Worm (Caenorhabditis elegans) whole organism, young adult: Measurements from ENCODE around the gene F47G9.4.

Source experiments
- D2030.7 ChIP-seq: fragments of 200-800 bp; sonication (Bioruptor generic); IDR thresholded peaks from 2 replicates; pipeline ENCODE4 v1.3.6; 2022; ENCODE audit warnings: missing genetic modification reagents, missing genetic modification characterization, missing compliant biosample characterization
- F22D6.2 ChIP-seq: sonication (generic microtip); optimal IDR thresholded peaks from 2 replicates; lab custom pipeline; 2016; ENCODE audit warnings: mild to moderate bottlenecking, missing genetic modification characterization, missing compliant biosample characterization
- F55B11.4 ChIP-seq: sonication (generic microtip); optimal IDR thresholded peaks from 2 replicates; lab custom pipeline; 2016; ENCODE audit warnings: missing compliant biosample characterization, missing genetic modification characterization, borderline replicate concordance; ENCODE audit not compliant: insufficient read depth
- Y56A3A.18 ChIP-seq: fragments of 200-800 bp; sonication (Bioruptor generic); IDR thresholded peaks from 2 replicates; pipeline ENCODE4 v1.3.6; 2022; ENCODE audit warnings: missing genetic modification reagents, missing genetic modification characterization, missing compliant biosample characterization
- Y67H2A.10 ChIP-seq: fragments of 200-800 bp; sonication (Bioruptor generic); conservative IDR thresholded peaks from 2 replicates; pipeline ENCODE4 v1.3.6; 2022; ENCODE audit warnings: missing genetic modification reagents, missing genetic modification characterization, missing compliant biosample characterization
- Y79H2A.3 ChIP-seq: fragments of 200-800 bp; sonication (Bioruptor generic); conservative IDR thresholded peaks from 2 replicates; pipeline ENCODE4 v1.3.6; 2022; ENCODE audit warnings: missing genetic modification reagents, missing genetic modification characterization, missing compliant biosample characterization
- Y95B8A.8 ChIP-seq: fragments of 200-800 bp; sonication (Bioruptor generic); IDR thresholded peaks from 2 replicates; pipeline ENCODE4 v1.3.6; 2022; ENCODE audit warnings: missing genetic modification reagents, missing genetic modification characterization, missing compliant biosample characterization
- atf-7 ChIP-seq: sonication (generic microtip); optimal IDR thresholded peaks from 2 replicates; lab custom pipeline; 2017; ENCODE audit warnings: mild to moderate bottlenecking, missing genetic modification characterization, missing compliant biosample characterization
- attf-5 ChIP-seq: fragments of 200-800 bp; sonication (Bioruptor generic); optimal IDR thresholded peaks from 2 replicates; lab custom pipeline; 2018; ENCODE audit warnings: mild to moderate bottlenecking, missing genetic modification characterization, missing compliant biosample characterization
- cebp-1 ChIP-seq, 2 experiments: fragments of 200-800 bp in 1 of 2; sonication (Bioruptor generic) in 1 of 2; sonication (generic microtip) in 1 of 2; IDR thresholded peaks in 1 of 2; optimal IDR thresholded peaks in 1 of 2; 2 replicates each; pipeline versions ENCODE4 v1.3.6 to Lab custom; 2017 to 2022; ENCODE audit warnings: missing compliant biosample characterization in 2 of 2, missing genetic modification characterization in 2 of 2, mild to moderate bottlenecking in 1 of 2, missing genetic modification reagents in 1 of 2, moderate library complexity in 1 of 2
- ceh-100 ChIP-seq: fragments of 200-800 bp; sonication (Bioruptor generic); IDR thresholded peaks from 2 replicates; pipeline ENCODE4 v1.3.6; 2022; ENCODE audit warnings: missing genetic modification reagents, missing genetic modification characterization, missing compliant biosample characterization
- ceh-79 ChIP-seq: sonication (generic microtip); optimal IDR thresholded peaks from 2 replicates; lab custom pipeline; 2017; ENCODE audit warnings: mild to moderate bottlenecking, missing genetic modification characterization, missing compliant biosample characterization
- ceh-91 ChIP-seq: fragments of 200-800 bp; sonication (Bioruptor generic); IDR thresholded peaks from 2 replicates; pipeline ENCODE4 v1.3.6; 2022; ENCODE audit warnings: missing genetic modification reagents, missing genetic modification characterization, missing compliant biosample characterization
- dox-1 ChIP-seq: fragments of 200-800 bp; sonication (Bioruptor generic); IDR thresholded peaks from 2 replicates; pipeline ENCODE4 v1.3.6; 2022; ENCODE audit warnings: missing genetic modification reagents, missing genetic modification characterization, missing compliant biosample characterization
- egrh-3 ChIP-seq: fragments of 200-800 bp; sonication (Bioruptor generic); IDR thresholded peaks from 2 replicates; pipeline ENCODE4 v1.3.6; 2022; ENCODE audit warnings: missing genetic modification reagents, missing genetic modification characterization, missing compliant biosample characterization
- fkh-3 ChIP-seq: sonication (generic microtip); optimal IDR thresholded peaks from 2 replicates; lab custom pipeline; 2016; ENCODE audit warnings: mild to moderate bottlenecking, missing genetic modification characterization, missing compliant biosample characterization
- hmg-1.2 ChIP-seq: fragments of 200-800 bp; sonication (Bioruptor generic); IDR thresholded peaks from 2 replicates; pipeline ENCODE4 v1.3.6; 2022; ENCODE audit warnings: missing genetic modification reagents, missing genetic modification characterization, missing compliant biosample characterization
- hmg-20 ChIP-seq: fragments of 200-800 bp; sonication (Bioruptor generic); IDR thresholded peaks from 2 replicates; pipeline ENCODE4 v1.3.6; 2022; ENCODE audit warnings: missing genetic modification reagents, missing genetic modification characterization, missing compliant biosample characterization
- lin-26 ChIP-seq: fragments of 200-800 bp; sonication (Bioruptor generic); IDR thresholded peaks from 2 replicates; pipeline ENCODE4 v1.3.6; 2022; ENCODE audit warnings: missing genetic modification reagents, missing genetic modification characterization, missing compliant biosample characterization
- lin-54 ChIP-seq: fragments of 200-800 bp; sonication (Bioruptor generic); optimal IDR thresholded peaks from 2 replicates; lab custom pipeline; 2018; ENCODE audit warnings: mild to moderate bottlenecking, missing genetic modification characterization, missing compliant biosample characterization
- lsy-27 ChIP-seq: sonication (generic microtip); optimal IDR thresholded peaks from 2 replicates; lab custom pipeline; 2017; ENCODE audit warnings: missing genetic modification characterization, mild to moderate bottlenecking, missing compliant biosample characterization, antibody characterized with exemption, missing genotype, borderline replicate concordance; ENCODE audit not compliant: insufficient read depth
- madf-10 ChIP-seq: sonication (generic microtip); optimal IDR thresholded peaks from 2 replicates; lab custom pipeline; 2016; ENCODE audit warnings: mild to moderate bottlenecking, missing genetic modification characterization, missing compliant biosample characterization
- madf-6 ChIP-seq: fragments of 200-800 bp; sonication (Bioruptor generic); IDR thresholded peaks from 2 replicates; pipeline ENCODE4 v1.3.6; 2022; ENCODE audit warnings: missing genetic modification reagents, missing genetic modification characterization, missing compliant biosample characterization
- mcd-1 ChIP-seq: fragments of 200-800 bp; sonication (Bioruptor generic); IDR thresholded peaks from 2 replicates; pipeline ENCODE4 v1.3.6; 2022; ENCODE audit warnings: missing genetic modification reagents, missing genetic modification characterization, missing compliant biosample characterization
- nfya-2 ChIP-seq: fragments of 200-800 bp; sonication (Bioruptor generic); IDR thresholded peaks from 2 replicates; pipeline ENCODE4 v1.3.6; 2022; ENCODE audit warnings: missing genetic modification reagents, missing genetic modification characterization, missing compliant biosample characterization
- nhr-120 ChIP-seq: fragments of 200-800 bp; sonication (Bioruptor generic); IDR thresholded peaks from 2 replicates; pipeline ENCODE4 v1.3.6; 2022; ENCODE audit warnings: missing genetic modification characterization, missing compliant biosample characterization
- nhr-90 ChIP-seq: sonication (generic microtip); optimal IDR thresholded peaks from 2 replicates; lab custom pipeline; 2016; ENCODE audit warnings: missing genotype, mild to moderate bottlenecking, missing genetic modification characterization, missing compliant biosample characterization
- pbrm-1 ChIP-seq: fragments of 200-800 bp; sonication (Bioruptor generic); IDR thresholded peaks from 2 replicates; pipeline ENCODE4 v1.3.6; 2022; ENCODE audit warnings: missing genetic modification reagents, missing genetic modification characterization, missing compliant biosample characterization
- rcor-1 ChIP-seq: fragments of 200-800 bp; sonication (Bioruptor generic); IDR thresholded peaks from 2 replicates; pipeline ENCODE4 v1.3.6; 2022; ENCODE audit warnings: missing genetic modification reagents, missing genetic modification characterization, missing compliant biosample characterization
- snpc-1.1 ChIP-seq: sonication (generic microtip); optimal IDR thresholded peaks from 2 replicates; lab custom pipeline; 2017; ENCODE audit warnings: missing genetic modification characterization, mild to moderate bottlenecking, missing compliant biosample characterization, antibody characterized with exemption, moderate library complexity, missing genotype, missing genetic modification reagents; ENCODE audit not compliant: insufficient read depth
- somi-1 ChIP-seq: fragments of 200-800 bp; sonication (Bioruptor generic); optimal IDR thresholded peaks from 2 replicates; lab custom pipeline; 2018; ENCODE audit warnings: mild to moderate bottlenecking, missing genetic modification characterization, missing compliant biosample characterization
- tbp1 ChIP-seq: fragments of 200-800 bp; sonication (Bioruptor generic); optimal IDR thresholded peaks from 2 replicates; lab custom pipeline; 2018; ENCODE audit warnings: mild to moderate bottlenecking, missing genetic modification characterization, missing compliant biosample characterization
- ztf-25 ChIP-seq: fragments of 200-800 bp; sonication (Bioruptor generic); IDR thresholded peaks from 2 replicates; pipeline ENCODE4 v1.3.6; 2022; ENCODE audit warnings: missing genetic modification reagents, missing genetic modification characterization, missing compliant biosample characterization
- ztf-28 ChIP-seq: fragments of 200-800 bp; sonication (Bioruptor generic); IDR thresholded peaks from 2 replicates; pipeline ENCODE4 v1.3.6; 2022; ENCODE audit warnings: missing genetic modification reagents, missing genetic modification characterization, missing compliant biosample characterization

Gene F47G9.4

ce11 chrV:11335757-11336418 is 14.3 kb upstream of the F47G9.4 start:
- TF ChIP-seq F55B11.4 (tag; lab: Kevin White, UChicago): no peak
- no peak for TF ChIP-seq snpc-1.1
- no peak for TF ChIP-seq lsy-27 (tag; lab: Kevin White, UChicago)
- no peak for TF ChIP-seq atf-7 (tag; lab: Kevin White, UChicago)
- no peak for TF ChIP-seq attf-5 (GFP tag; lab: Kevin White, UChicago)
- no peak for TF ChIP-seq nhr-90 (tag; lab: Kevin White, UChicago)
- TF ChIP-seq F22D6.2: no peak
- TF ChIP-seq Y95B8A.8 (GFP tag; lab: Robert Waterston, UW): no peak
- TF ChIP-seq lin-54 (GFP tag; lab: Kevin White, UChicago): no peak
- TF ChIP-seq ceh-79 (tag; lab: Kevin White, UChicago): no peak
- no peak for TF ChIP-seq tbp1
- TF ChIP-seq somi-1 (GFP tag; lab: Kevin White, UChicago): no peak

- no peak for TF ChIP-seq dox-1
- no peak for TF ChIP-seq fkh-3
- no peak for TF ChIP-seq hmg-20 (GFP tag; lab: Robert Waterston, UW)
- no peak for TF ChIP-seq tbp1
- no peak for TF ChIP-seq cebp-1 (GFP tag; IDR thresholded peaks at IDR 0.05; lab: Robert Waterston, UW)
- TF ChIP-seq cebp-1 (tag; optimal IDR thresholded peaks at IDR 0.05; lab: Kevin White, UChicago): no peak
These were observed 12.6 kb upstream of the F47G9.4 start, which contains the start of gene T02E9.6 for ce11 chrV:11334193-11334592. Gene T02E9.6 (minus strand): TSS chrV:11334293.

ce11 chrV:11331811-11332210 is 10.2 kb upstream of the F47G9.4 start:
- TF ChIP-seq rcor-1 (GFP tag; lab: Robert Waterston, UW) (peak; percentile 40; the same call in 1 of the 2 replicates), dox-1 (peak; percentile 61), pbrm-1 (GFP tag; lab: Robert Waterston, UW) (0 out of 2 replicates have a peak, but pooled peaks have one; percentile 37), Y56A3A.18 (0 out of 2 replicates have a peak, but pooled peaks have one; percentile 56), mcd-1 (GFP tag; lab: Robert Waterston, UW) (peak; percentile 46; the same call in 1 of the 2 replicates), ztf-25 (GFP tag; lab: Robert Waterston, UW) (peak; percentile 81), madf-6 (GFP tag; lab: Robert Waterston, UW) (peak; percentile 52; the same call in 1 of the 2 replicates), nhr-120 (GFP tag; lab: Robert Waterston, UW) (peak; percentile 35; the same call in 1 of the 2 replicates), lin-26 (peak; percentile 83), hmg-1.2 (GFP tag; lab: Robert Waterston, UW) (peak; percentile 60), D2030.7 (peak; percentile 51), egrh-3 (GFP tag; lab: Robert Waterston, UW) (peak; percentile 31; the same call in 1 of the 2 replicates)
- TF ChIP-seq, all 124 proteins: peak for 12; not testable (repeated sequence) for 112

ce11 chrV:11329100-11329499 is 7.5 kb upstream of the F47G9.4 start, which contains the start of gene F47G9.6:
Gene F47G9.6 (plus strand): TSS chrV:11329400.
- TF ChIP-seq madf-10 (tag; lab: Kevin White, UChicago) (no peak), nfya-2 (no peak)
- TF ChIP-seq, all 124 proteins: peak for 0

ce11 chrV:11328613-11329012 is 7.0 kb upstream of the F47G9.4 start:
- TF ChIP-seq D2030.7: 0 out of 2 replicates have a peak, but pooled peaks have one; percentile 37
- TF ChIP-seq hmg-1.2 (GFP tag; lab: Robert Waterston, UW): peak; percentile 22; the same call in 1 of the 2 replicates
- TF ChIP-seq egrh-3 (GFP tag; lab: Robert Waterston, UW): peak; percentile 49; the same call in 1 of the 2 replicates
- TF ChIP-seq ceh-91 (GFP tag; lab: Robert Waterston, UW): peak; percentile 54
- peak; percentile 31; the same call in 1 of the 2 replicates for TF ChIP-seq pbrm-1 (GFP tag; lab: Robert Waterston, UW)
- peak; percentile 53; the same call in 1 of the 2 replicates for TF ChIP-seq dox-1
- TF ChIP-seq Y79H2A.3 (GFP tag; lab: Robert Waterston, UW): 0 out of 2 replicates have a peak, but pooled peaks have one; percentile 56
- 0 out of 2 replicates have a peak, but pooled peaks have one; percentile 13 for TF ChIP-seq Y67H2A.10 (GFP tag; lab: Robert Waterston, UW)
- TF ChIP-seq ztf-28 (GFP tag; lab: Robert Waterston, UW): peak; percentile 73; the same call in 1 of the 2 replicates
- TF ChIP-seq mcd-1 (GFP tag; lab: Robert Waterston, UW): peak; percentile 78
- TF ChIP-seq ceh-100 (GFP tag; lab: Robert Waterston, UW): peak; percentile 92
